Fruit fly (Drosophila melanogaster): ENCODE data around the gene CG45071.
A peak's percentile ranks its signal among the peaks of the same experiment; 100 is the strongest.

dm6 chr3L:15072149-15072548 lies 33.5 kb upstream of the CG45071 start:
- TF ChIP-seq OdsH (GFP tag; optimal IDR thresholded peaks at IDR 0.05) (no peak), psq (GFP tag; optimal IDR thresholded peaks at IDR 0.05) (no peak), pan (optimal IDR thresholded peaks at IDR 0.05) (no peak), HLH106 (tag; optimal IDR thresholded peaks at IDR 0.05) (no peak), rgr (GFP tag; optimal IDR thresholded peaks at IDR 0.05) (no peak), Dfd (GFP tag; optimal IDR thresholded peaks at IDR 0.05) (no peak), dmrt93B (GFP tag; optimal IDR thresholded peaks at IDR 0.05) (no peak), dsf (GFP tag; optimal IDR thresholded peaks at IDR 0.05; ENCODE audit: borderline replicate concordance) (no peak), sv (GFP tag; optimal IDR thresholded peaks at IDR 0.05) (no peak), jim (GFP tag; optimal IDR thresholded peaks at IDR 0.05) (no peak), Myc (optimal IDR thresholded peaks at IDR 0.05) (peak; percentile 84), Hr78 (GFP tag; optimal IDR thresholded peaks at IDR 0.05) (no peak), usp (GFP tag; optimal IDR thresholded peaks at IDR 0.05) (no peak)

Measured in whole organism, wandering third instar larva.